Worm (Caenorhabditis elegans) whole organism, L4 larva: ENCODE results near the gene chil-7.

Source experiments
- F49E8.2 ChIP-seq: sonication (generic microtip); optimal IDR thresholded peaks from 2 replicates; lab custom pipeline; 2016; ENCODE audit warnings: missing compliant biosample characterization, mild to moderate bottlenecking, missing genetic modification characterization, borderline replicate concordance
- aly-2 ChIP-seq: sonication (generic microtip); optimal IDR thresholded peaks from 2 replicates; lab custom pipeline; 2018; ENCODE audit warnings: missing biosample characterization, missing genetic modification characterization
- ama-1 ChIP-seq: fragments of 150-350 bp; optimal IDR thresholded peaks from 2 replicates; lab custom pipeline; 2014; ENCODE audit warnings: inconsistent platforms, mixed read lengths
- ces-1 ChIP-seq: fragments of 150-350 bp; sonication (generic microtip); optimal IDR thresholded peaks from 4 replicates; lab custom pipeline; 2014; ENCODE audit warnings: missing biosample characterization, missing genetic modification reagents, missing genetic modification characterization
- dpl-1 ChIP-seq: fragments of 150-350 bp; optimal IDR thresholded peaks from 2 replicates; lab custom pipeline; 2014; ENCODE audit warnings: missing biosample characterization, missing genetic modification reagents, missing genetic modification characterization
- fos-1 ChIP-seq: fragments of 150-350 bp; optimal IDR thresholded peaks from 2 replicates; lab custom pipeline; 2014; ENCODE audit warnings: missing biosample characterization, missing genetic modification characterization
- lin-13 ChIP-seq: fragments of 150-350 bp; optimal IDR thresholded peaks from 2 replicates; lab custom pipeline; 2014; ENCODE audit warnings: missing biosample characterization, missing genetic modification reagents, missing genetic modification characterization
- nhr-10 ChIP-seq: fragments of 150-350 bp; optimal IDR thresholded peaks from 2 replicates; lab custom pipeline; 2014; ENCODE audit warnings: missing biosample characterization, missing genetic modification characterization
- nhr-28 ChIP-seq: fragments of 150-350 bp; optimal IDR thresholded peaks from 2 replicates; lab custom pipeline; 2014; ENCODE audit warnings: missing biosample characterization, missing genetic modification characterization
- nhr-48 ChIP-seq: sonication (generic microtip); optimal IDR thresholded peaks from 2 replicates; lab custom pipeline; 2016; ENCODE audit warnings: mild to moderate bottlenecking, missing genetic modification characterization, missing compliant biosample characterization
- unc-62 ChIP-seq, 3 experiments: fragments of 150-350 bp in 1 of 3; sonication (generic microtip); optimal IDR thresholded peaks in 2 of 3; peaks in 1 of 3; 1 replicate in 1 of 3; 2 replicates in 2 of 3; lab custom pipeline; 2014 to 2017; ENCODE audit warnings: missing biosample characterization in 3 of 3, missing genetic modification characterization in 3 of 3, missing genetic modification reagents in 3 of 3, missing genotype in 1 of 3
- ztf-11 ChIP-seq: fragments of 150-350 bp; optimal IDR thresholded peaks from 2 replicates; lab custom pipeline; 2014; ENCODE audit warnings: missing biosample characterization, missing genetic modification characterization

DNA sequence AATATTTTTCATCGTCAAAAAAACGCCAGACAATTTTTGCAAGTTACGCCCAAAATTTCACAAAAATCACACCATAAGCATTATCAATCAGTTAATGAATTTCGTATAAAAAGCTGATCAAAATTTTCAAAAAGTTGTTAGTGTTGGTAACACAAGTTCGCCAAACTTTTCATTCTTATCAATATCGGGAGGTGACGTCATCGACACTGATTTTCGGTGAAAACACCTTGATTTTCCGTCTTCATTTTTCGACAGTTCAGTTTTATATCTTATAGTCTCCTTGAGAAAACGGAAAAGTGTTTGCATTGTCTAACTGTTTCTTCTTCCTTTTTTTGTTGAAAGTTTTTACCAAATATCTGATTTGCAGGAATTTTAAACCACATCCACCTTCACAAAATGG lies 9.9 kb upstream of the chil-7 start, which contains the start of gene C08H9.15:
- peak; percentile 11 for TF ChIP-seq nhr-28
- no peak for TF ChIP-seq lin-13
- TF ChIP-seq dpl-1 (GFP tag; lab: Kevin White, UChicago): no peak
- TF ChIP-seq F49E8.2 (tag; lab: Kevin White, UChicago): no peak
- no peak for TF ChIP-seq nhr-48 (tag; lab: Kevin White, UChicago)
- TF ChIP-seq ztf-11: no peak
- no peak for TF ChIP-seq nhr-10 (tag; lab: Kevin White, UChicago)
- TF ChIP-seq aly-2: no peak
- no peak for TF ChIP-seq fos-1 (tag; lab: Kevin White, UChicago)
- TF ChIP-seq unc-62 (GFP tag; optimal IDR thresholded peaks at IDR 0.05 in 1 of 2; lab: Kevin White, UChicago): no peak
- TF ChIP-seq unc-62 (tag; optimal IDR thresholded peaks at IDR 0.05; lab: Kevin White, UChicago): no peak
- TF ChIP-seq ama-1 (lab: Kevin White, UChicago): no peak
- no peak for TF ChIP-seq ces-1 (GFP tag; lab: Kevin White, UChicago)
